Worm (Caenorhabditis elegans): Measurements from ENCODE around the gene Y82E9BR.20.

Y82E9BR.20 gene

DNA sequence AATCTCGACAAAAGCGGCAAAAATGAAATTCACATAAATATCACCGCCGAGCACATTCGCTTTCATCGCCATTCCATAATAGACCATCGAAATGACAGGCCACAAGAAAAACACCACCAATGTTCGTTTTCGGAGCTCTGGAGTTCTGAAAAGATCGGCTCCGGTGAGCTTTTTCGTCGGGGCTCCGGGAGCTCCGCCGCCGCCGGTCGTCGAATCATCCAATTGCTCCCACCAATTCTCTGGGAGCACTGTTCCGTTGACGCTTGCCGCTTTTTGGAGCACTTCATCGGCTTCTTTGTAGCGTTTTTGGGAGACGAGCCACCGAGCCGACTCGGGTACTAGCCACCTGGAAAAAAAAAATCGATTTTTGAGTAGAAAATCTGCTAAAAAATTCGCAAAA is 47.2 kb downstream of the Y82E9BR.20 start:
- TF ChIP-seq F13C5.2 (tag; optimal IDR thresholded peaks at IDR 0.05) (no peak), flt-1 (GFP tag; IDR thresholded peaks at IDR 0.05) (no peak)
